Fruit fly (Drosophila melanogaster) whole organism, embryonic: ENCODE data around the gene mask.
A peak's percentile ranks its signal among the peaks of the same experiment; 100 is the strongest.

Experiments used
- Abd-B ChIP-seq: fragments of 200-800 bp; sonication (Bioruptor generic); optimal IDR thresholded peaks from 2 replicates; lab custom pipeline; 2018; ENCODE audit warnings: missing biosample characterization, mild to moderate bottlenecking, missing genetic modification characterization, moderate library complexity
- Bdp1 ChIP-seq: fragments of 200-800 bp; sonication (Bioruptor generic); optimal IDR thresholded peaks from 3 replicates; lab custom pipeline; 2016; ENCODE audit warnings: missing biosample characterization, missing genetic modification characterization
- Bgb ChIP-seq: fragments of 200-800 bp; sonication (Bioruptor generic); IDR thresholded peaks from 2 replicates; pipeline ENCODE4 v1.3.6; 2022; ENCODE audit warnings: missing biosample characterization, missing genetic modification characterization; ENCODE audit not compliant: partially characterized antibody
- CG10147 ChIP-seq: fragments of 200-800 bp; sonication (Bioruptor generic); optimal IDR thresholded peaks from 2 replicates; lab custom pipeline; 2019; ENCODE audit warnings: missing biosample characterization, mild to moderate bottlenecking, missing genetic modification characterization, moderate library complexity
- CG10366 ChIP-seq: fragments of 200-800 bp; sonication (Bioruptor generic); IDR thresholded peaks from 2 replicates; pipeline ENCODE4 v1.3.6; 2022; ENCODE audit warnings: missing biosample characterization, missing genetic modification characterization
- CG10462 ChIP-seq: fragments of 200-800 bp; sonication (Bioruptor generic); optimal IDR thresholded peaks from 2 replicates; lab custom pipeline; 2016; ENCODE audit warnings: missing biosample characterization, missing genetic modification characterization
- CG10654 ChIP-seq: fragments of 200-800 bp; sonication (Bioruptor generic); optimal IDR thresholded peaks from 2 replicates; lab custom pipeline; 2016; ENCODE audit warnings: missing biosample characterization, missing genetic modification characterization
- CG11085 ChIP-seq: fragments of 200-800 bp; sonication (Bioruptor generic); IDR thresholded peaks from 2 replicates; pipeline ENCODE4 v1.3.6; 2022; ENCODE audit warnings: missing biosample characterization, missing genetic modification characterization
- CG11695 ChIP-seq: fragments of 200-800 bp; sonication (Bioruptor generic); IDR thresholded peaks from 3 replicates; pipeline ENCODE4 v1.3.6; 2022; ENCODE audit warnings: missing biosample characterization, missing genetic modification characterization
- CG12744 ChIP-seq: fragments of 200-800 bp; sonication (Bioruptor generic); optimal IDR thresholded peaks from 2 replicates; lab custom pipeline; 2016; ENCODE audit warnings: missing biosample characterization, missing genetic modification characterization
- CG12769 ChIP-seq: fragments of 200-800 bp; sonication (Bioruptor generic); optimal IDR thresholded peaks from 2 replicates; lab custom pipeline; 2019; ENCODE audit warnings: missing biosample characterization, mild to moderate bottlenecking, missing genetic modification characterization, moderate library complexity
- CG14014 ChIP-seq: fragments of 200-800 bp; sonication (Bioruptor generic); IDR thresholded peaks from 2 replicates; pipeline ENCODE4 v1.3.6; 2022; ENCODE audit warnings: missing biosample characterization, missing genetic modification characterization
- CG14441 ChIP-seq: fragments of 200-800 bp; sonication (Bioruptor generic); IDR thresholded peaks from 2 replicates; pipeline ENCODE4 v1.3.6; 2022; ENCODE audit warnings: missing biosample characterization, missing genetic modification characterization
- CG16813 ChIP-seq: fragments of 200-800 bp; sonication (Bioruptor generic); IDR thresholded peaks from 3 replicates; pipeline ENCODE4 v1.3.6; 2022; ENCODE audit warnings: missing biosample characterization, missing genetic modification characterization; ENCODE audit not compliant: partially characterized antibody
- CG17359 ChIP-seq: fragments of 200-800 bp; sonication (Bioruptor generic); optimal IDR thresholded peaks from 3 replicates; lab custom pipeline; 2018; ENCODE audit warnings: missing biosample characterization, mild to moderate bottlenecking, missing genetic modification characterization, moderate library complexity
- CG1792 ChIP-seq: fragments of 200-800 bp; sonication (Bioruptor generic); optimal IDR thresholded peaks from 2 replicates; lab custom pipeline; 2016; ENCODE audit warnings: missing biosample characterization, missing genetic modification characterization
- CG18011 ChIP-seq: fragments of 200-800 bp; sonication (Bioruptor generic); optimal IDR thresholded peaks from 2 replicates; lab custom pipeline; 2017; ENCODE audit warnings: missing biosample characterization, missing genetic modification characterization, mild to moderate bottlenecking, moderate library complexity, missing genotype
- CG18619 ChIP-seq: fragments of 200-800 bp; sonication (Bioruptor generic); optimal IDR thresholded peaks from 3 replicates; lab custom pipeline; 2017; ENCODE audit warnings: missing biosample characterization, mild to moderate bottlenecking, missing genetic modification characterization
- CG2202 ChIP-seq: fragments of 200-800 bp; sonication (Bioruptor generic); optimal IDR thresholded peaks from 2 replicates; lab custom pipeline; 2018; ENCODE audit warnings: missing biosample characterization, mild to moderate bottlenecking, missing genetic modification characterization
- CG32772 ChIP-seq: fragments of 200-800 bp; sonication (Bioruptor generic); IDR thresholded peaks from 2 replicates; pipeline ENCODE4 v1.3.6; 2022; ENCODE audit warnings: missing biosample characterization, missing genetic modification characterization
- CG3281 ChIP-seq: fragments of 200-800 bp; sonication (Bioruptor generic); optimal IDR thresholded peaks from 3 replicates; lab custom pipeline; 2017; ENCODE audit warnings: missing biosample characterization, mild to moderate bottlenecking, missing genetic modification characterization
- CG34422 ChIP-seq: fragments of 200-800 bp; sonication (Bioruptor generic); IDR thresholded peaks from 3 replicates; pipeline ENCODE4 v1.3.6; 2022; ENCODE audit warnings: missing biosample characterization, missing genetic modification characterization
- CG4360 ChIP-seq: fragments of 200-800 bp; sonication (Bioruptor generic); IDR thresholded peaks from 2 replicates; pipeline ENCODE4 v1.3.6; 2022; ENCODE audit warnings: missing biosample characterization, missing genetic modification characterization
- CG4404 ChIP-seq: fragments of 200-800 bp; sonication (Bioruptor generic); IDR thresholded peaks from 2 replicates; pipeline ENCODE4 v1.3.6; 2022; ENCODE audit warnings: missing biosample characterization, missing genetic modification characterization
- CG4730 ChIP-seq: fragments of 200-800 bp; sonication (Bioruptor generic); IDR thresholded peaks from 2 replicates; pipeline ENCODE4 v1.3.6; 2022; ENCODE audit warnings: missing biosample characterization, missing genetic modification characterization
- CG8290 ChIP-seq, 3 experiments: fragments of 200-800 bp; sonication (Bioruptor generic); optimal IDR thresholded peaks; 2 replicates each; lab custom pipeline; 2016 to 2019; ENCODE audit warnings: missing biosample characterization in 3 of 3, missing genetic modification characterization in 3 of 3, mild to moderate bottlenecking in 2 of 3, moderate library complexity in 1 of 3
- D19A ChIP-seq: fragments of 200-800 bp; optimal IDR thresholded peaks from 3 replicates; lab custom pipeline; 2019; ENCODE audit warnings: missing biosample characterization, mild to moderate bottlenecking, missing genetic modification characterization, moderate library complexity
- Doc2 ChIP-seq: fragments of 200-800 bp; sonication (Bioruptor generic); IDR thresholded peaks from 2 replicates; pipeline ENCODE4 v1.3.6; 2022; ENCODE audit warnings: missing biosample characterization, missing genetic modification characterization
- HLH54F ChIP-seq: fragments of 200-800 bp; sonication (Bioruptor generic); optimal IDR thresholded peaks from 3 replicates; lab custom pipeline; 2016; ENCODE audit warnings: missing biosample characterization, missing genetic modification characterization
- HmgD ChIP-seq: fragments of 200-800 bp; sonication (Bioruptor generic); optimal IDR thresholded peaks from 3 replicates; lab custom pipeline; 2016; ENCODE audit warnings: missing biosample characterization, missing genetic modification characterization
- Jarid2 ChIP-seq: fragments of 200-800 bp; sonication (Bioruptor generic); optimal IDR thresholded peaks from 3 replicates; lab custom pipeline; 2017; ENCODE audit warnings: mild to moderate bottlenecking, missing biosample characterization, missing genetic modification reagents, missing genetic modification characterization
- Ssrp ChIP-seq: fragments of 200-800 bp; sonication (Bioruptor generic); optimal IDR thresholded peaks from 2 replicates; lab custom pipeline; 2018; ENCODE audit warnings: missing biosample characterization, mild to moderate bottlenecking, missing genetic modification characterization, moderate library complexity
- Trl ChIP-seq, 3 experiments: fragments of >200 bp in 2 of 3; fragments of 200-800 bp in 1 of 3; sonication (Bioruptor generic) in 1 of 3; optimal IDR thresholded peaks; 2 replicates in 1 of 3; 3 replicates in 2 of 3; lab custom pipeline; 2016 to 2017; ENCODE audit warnings: missing biosample characterization in 1 of 3, missing genetic modification characterization in 1 of 3
- caup ChIP-seq: fragments of 200-800 bp; sonication (Bioruptor generic); optimal IDR thresholded peaks from 3 replicates; lab custom pipeline; 2017; ENCODE audit warnings: missing biosample characterization, mild to moderate bottlenecking, missing genetic modification characterization, moderate library complexity; ENCODE audit not compliant: severe bottlenecking
- chn ChIP-seq: fragments of 200-800 bp; sonication (Bioruptor generic); optimal IDR thresholded peaks from 2 replicates; lab custom pipeline; 2016; ENCODE audit warnings: missing biosample characterization, missing genetic modification characterization
- croc ChIP-seq: fragments of 200-800 bp; sonication (Bioruptor generic); conservative IDR thresholded peaks from 3 replicates; pipeline ENCODE4 v1.3.6; 2022; ENCODE audit warnings: missing biosample characterization, missing genetic modification characterization
- gt ChIP-seq: fragments of 200-800 bp; sonication (Bioruptor generic); IDR thresholded peaks from 2 replicates; pipeline ENCODE4 v1.3.6; 2022; ENCODE audit warnings: missing biosample characterization, missing genetic modification characterization
- ham ChIP-seq: fragments of 200-800 bp; sonication (Bioruptor generic); IDR thresholded peaks from 2 replicates; pipeline ENCODE4 v1.3.6; 2022; ENCODE audit warnings: missing biosample characterization, missing genetic modification characterization
- hkb ChIP-seq, 2 experiments: fragments of 200-800 bp in 1 of 2; fragments of >200 bp in 1 of 2; sonication (Bioruptor generic) in 1 of 2; IDR thresholded peaks in 1 of 2; optimal IDR thresholded peaks in 1 of 2; 2 replicates each; pipeline versions ENCODE4 v1.3.6 to Lab custom; 2017 to 2022; ENCODE audit warnings: missing biosample characterization in 1 of 2, missing genetic modification characterization in 1 of 2
- lov ChIP-seq, 2 experiments: fragments of 200-800 bp in 1 of 2; fragments of >200 bp in 1 of 2; sonication (Bioruptor generic) in 1 of 2; IDR thresholded peaks in 1 of 2; optimal IDR thresholded peaks in 1 of 2; 2 replicates in 1 of 2; 3 replicates in 1 of 2; pipeline versions ENCODE4 v1.3.6 to Lab custom; 2017 to 2022; ENCODE audit warnings: missing biosample characterization in 1 of 2, missing genetic modification characterization in 1 of 2
- mam ChIP-seq: fragments of 200-800 bp; sonication (Bioruptor generic); optimal IDR thresholded peaks from 3 replicates; lab custom pipeline; 2016; ENCODE audit warnings: missing biosample characterization, missing genetic modification characterization
- otp ChIP-seq: fragments of 200-800 bp; sonication (Bioruptor generic); IDR thresholded peaks from 3 replicates; pipeline ENCODE4, ENCODE4 v1.3.6; 2022; ENCODE audit warnings: missing biosample characterization, missing genetic modification characterization
- p53 ChIP-seq: fragments of 200-800 bp; sonication (Bioruptor generic); optimal IDR thresholded peaks from 2 replicates; lab custom pipeline; 2016; ENCODE audit warnings: missing biosample characterization, missing genetic modification characterization
- pros ChIP-seq: fragments of 200-800 bp; sonication (Bioruptor generic); optimal IDR thresholded peaks from 3 replicates; lab custom pipeline; 2019; ENCODE audit warnings: missing biosample characterization, mild to moderate bottlenecking, missing genetic modification characterization, moderate library complexity
- rib ChIP-seq: fragments of 200-800 bp; sonication (Bioruptor generic); IDR thresholded peaks from 2 replicates; pipeline ENCODE4 v1.3.6; 2022; ENCODE audit warnings: missing biosample characterization, missing genetic modification characterization
- twi ChIP-seq: fragments of 200-800 bp; optimal IDR thresholded peaks from 2 replicates; lab custom pipeline; 2019; ENCODE audit warnings: missing biosample characterization, mild to moderate bottlenecking, missing genetic modification characterization, moderate library complexity
- zen2 ChIP-seq: fragments of 200-800 bp; sonication (Bioruptor generic); IDR thresholded peaks from 3 replicates; pipeline ENCODE4 v1.3.6; 2022; ENCODE audit warnings: missing biosample characterization, missing genetic modification characterization; ENCODE audit not compliant: partially characterized antibody

Gene mask

dm6 chr3R:24206341-24207114 is 23.8 kb upstream of the mask start (continued):
- TF ChIP-seq CG11695 (GFP tag; lab: Robert Waterston, UW) (peak; percentile 43; the same call in 1 of the 3 replicates), CG10462 (GFP tag; lab: Kevin White, UChicago) (no peak), croc (GFP tag; lab: Robert Waterston, UW) (peak; percentile 20; the same call in 1 of the 3 replicates), Abd-B (peak; percentile 21), twi (tag; lab: Kevin White, UChicago) (no peak), gt (GFP tag; lab: Robert Waterston, UW) (no peak), CG34422 (GFP tag; lab: Robert Waterston, UW) (peak; percentile 25; the same call in 1 of the 3 replicates), CG4404 (GFP tag; lab: Robert Waterston, UW) (no peak), HLH54F (GFP tag; lab: Kevin White, UChicago) (no peak), CG3281 (GFP tag; lab: Kevin White, UChicago) (no peak), Jarid2 (no peak), lov (optimal IDR thresholded peaks at IDR 0.05; lab: Kevin White, UChicago) (no peak), lov (GFP tag; IDR thresholded peaks at IDR 0.05; lab: Robert Waterston, UW) (peak; percentile 32; the same call in 1 of the 3 replicates), Bgb (no peak), ham (GFP tag; lab: Robert Waterston, UW) (no peak), CG17359 (tag; lab: Kevin White, UChicago) (peak; percentile 83), otp (GFP tag; lab: Robert Waterston, UW) (no peak), CG14441 (GFP tag; lab: Robert Waterston, UW) (peak; percentile 51), CG14014 (GFP tag; lab: Robert Waterston, UW) (0 out of 2 replicates have a peak, but pooled peaks have one; percentile 22), CG12769 (no peak), caup (GFP tag; lab: Kevin White, UChicago) (no peak), CG1792 (no peak), CG12744 (no peak), CG8290 (GFP tag; optimal IDR thresholded peaks at IDR 0.05; lab: Kevin White, UChicago) (no peak), CG8290 (tag; optimal IDR thresholded peaks at IDR 0.05; lab: Kevin White, UChicago) (peak in 1 of 2 experiments; percentile 65), p53 (GFP tag; lab: Kevin White, UChicago) (no peak), HmgD (GFP tag; lab: Kevin White, UChicago) (no peak), pros (GFP tag; lab: Kevin White, UChicago) (no peak), Bdp1 (GFP tag; lab: Kevin White, UChicago) (no peak), mam (GFP tag; lab: Kevin White, UChicago) (peak; percentile 6), CG10147 (no peak), CG18619 (GFP tag; lab: Kevin White, UChicago) (no peak), CG2202 (no peak), hkb (optimal IDR thresholded peaks at IDR 0.05; lab: Kevin White, UChicago) (no peak), hkb (GFP tag; IDR thresholded peaks at IDR 0.05; lab: Robert Waterston, UW) (peak; percentile 65), CG11085 (GFP tag; lab: Robert Waterston, UW) (no peak), CG10366 (GFP tag; lab: Robert Waterston, UW) (peak; percentile 51; the same call in 1 of the 2 replicates), chn (GFP tag; lab: Kevin White, UChicago) (no peak), Ssrp (tag; lab: Kevin White, UChicago) (peak; percentile 64), CG18011 (GFP tag; lab: Kevin White, UChicago) (no peak), CG32772 (GFP tag; lab: Robert Waterston, UW) (peak; percentile 49; the same call in 1 of the 2 replicates), CG16813 (no peak), CG4360 (GFP tag; lab: Robert Waterston, UW) (no peak), CG10654 (GFP tag; lab: Kevin White, UChicago) (peak; percentile 26), zen2 (GFP tag; lab: Robert Waterston, UW) (no peak), rib (GFP tag; lab: Robert Waterston, UW) (no peak), Trl (optimal IDR thresholded peaks at IDR 0.05; lab: Kevin White, UChicago) (no peak), Trl (GFP tag; optimal IDR thresholded peaks at IDR 0.05; lab: Kevin White, UChicago) (peak; percentile 15), Doc2 (GFP tag; lab: Robert Waterston, UW) (no peak), D19A (tag; lab: Kevin White, UChicago) (peak; percentile 90), CG4730 (GFP tag; lab: Robert Waterston, UW) (peak; percentile 6; the same call in 1 of the 2 replicates)
